Fruit fly (Drosophila melanogaster) whole organism, embryonic: ENCODE data around the gene Osi18.
A peak's percentile ranks its signal among the peaks of the same experiment; 100 is the strongest.

Source experiments
- Awh ChIP-seq: fragments of 200-800 bp; sonication (Bioruptor generic); IDR thresholded peaks from 2 replicates; pipeline ENCODE4, ENCODE4 v1.3.6; 2022; ENCODE audit warnings: missing biosample characterization, missing genetic modification characterization
- CG10959 ChIP-seq: fragments of 200-800 bp; sonication (Bioruptor generic); IDR thresholded peaks from 2 replicates; pipeline ENCODE4 v1.3.6; 2022; ENCODE audit warnings: missing biosample characterization, missing genetic modification characterization
- CG11085 ChIP-seq: fragments of 200-800 bp; sonication (Bioruptor generic); IDR thresholded peaks from 2 replicates; pipeline ENCODE4 v1.3.6; 2022; ENCODE audit warnings: missing biosample characterization, missing genetic modification characterization
- CG11398 ChIP-seq: fragments of 200-800 bp; sonication (Bioruptor generic); optimal IDR thresholded peaks from 2 replicates; lab custom pipeline; 2016; ENCODE audit warnings: missing biosample characterization, missing genetic modification characterization
- CG12391 ChIP-seq: fragments of 200-800 bp; sonication (Bioruptor generic); optimal IDR thresholded peaks from 3 replicates; lab custom pipeline; 2018; ENCODE audit warnings: missing biosample characterization, mild to moderate bottlenecking, missing genetic modification characterization, moderate library complexity
- CG18262 ChIP-seq: fragments of 200-800 bp; optimal IDR thresholded peaks from 3 replicates; lab custom pipeline; 2019; ENCODE audit warnings: missing biosample characterization, mild to moderate bottlenecking, missing genetic modification characterization, moderate library complexity
- CG2678 ChIP-seq: fragments of 200-800 bp; sonication (Bioruptor generic); optimal IDR thresholded peaks from 3 replicates; lab custom pipeline; 2019; ENCODE audit warnings: missing biosample characterization, mild to moderate bottlenecking, missing genetic modification characterization, moderate library complexity
- CG30020 ChIP-seq: fragments of 200-800 bp; optimal IDR thresholded peaks from 2 replicates; lab custom pipeline; 2019; ENCODE audit warnings: missing biosample characterization, mild to moderate bottlenecking, missing genetic modification characterization, moderate library complexity
- CG31365 ChIP-seq: fragments of 200-800 bp; sonication (Bioruptor generic); optimal IDR thresholded peaks from 2 replicates; lab custom pipeline; 2018; ENCODE audit warnings: missing biosample characterization, mild to moderate bottlenecking, missing genetic modification characterization
- CG31441 ChIP-seq: fragments of 200-800 bp; sonication (Bioruptor generic); IDR thresholded peaks from 2 replicates; pipeline ENCODE4 v1.3.6; 2022; ENCODE audit warnings: missing biosample characterization, missing genetic modification characterization
- CG34224 ChIP-seq: fragments of 200-800 bp; sonication (Bioruptor generic); IDR thresholded peaks from 3 replicates; pipeline ENCODE4 v1.3.6; 2022; ENCODE audit warnings: missing biosample characterization, missing genetic modification characterization; ENCODE audit not compliant: partially characterized antibody
- CG3847 ChIP-seq: fragments of 200-800 bp; sonication (Bioruptor generic); IDR thresholded peaks from 2 replicates; pipeline ENCODE4 v1.3.6; 2022; ENCODE audit warnings: missing biosample characterization, missing genetic modification characterization
- CG4328 ChIP-seq: fragments of 200-800 bp; sonication (Bioruptor generic); optimal IDR thresholded peaks from 3 replicates; lab custom pipeline; 2017; ENCODE audit warnings: missing biosample characterization, missing genetic modification reagents, missing genetic modification characterization
- CG8765 ChIP-seq: fragments of 200-800 bp; sonication (Bioruptor generic); IDR thresholded peaks from 2 replicates; pipeline ENCODE4 v1.3.6; 2022; ENCODE audit warnings: missing biosample characterization, missing genetic modification characterization
- CG9437 ChIP-seq: fragments of 200-800 bp; sonication (Bioruptor generic); optimal IDR thresholded peaks from 2 replicates; lab custom pipeline; 2018; ENCODE audit warnings: missing biosample characterization, mild to moderate bottlenecking, missing genetic modification characterization
- CG9817 ChIP-seq: fragments of 200-800 bp; sonication (Bioruptor generic); optimal IDR thresholded peaks from 2 replicates; lab custom pipeline; 2018; ENCODE audit warnings: missing biosample characterization, mild to moderate bottlenecking, missing genetic modification characterization, moderate library complexity
- CkIIα-i1 ChIP-seq: fragments of 200-800 bp; sonication (Bioruptor generic); IDR thresholded peaks from 2 replicates; pipeline ENCODE4 v1.3.6; 2022; ENCODE audit warnings: missing biosample characterization, missing genetic modification characterization
- Dll ChIP-seq: fragments of 200-800 bp; sonication (Bioruptor generic); IDR thresholded peaks from 4 replicates; pipeline ENCODE4 v1.3.6; 2022; ENCODE audit warnings: missing biosample characterization, missing genetic modification characterization; ENCODE audit not compliant: partially characterized antibody
- Doc2 ChIP-seq: fragments of 200-800 bp; sonication (Bioruptor generic); IDR thresholded peaks from 2 replicates; pipeline ENCODE4 v1.3.6; 2022; ENCODE audit warnings: missing biosample characterization, missing genetic modification characterization
- Drgx ChIP-seq: fragments of 200-800 bp; sonication (Bioruptor generic); IDR thresholded peaks from 2 replicates; pipeline ENCODE4 v1.3.6; 2022; ENCODE audit warnings: missing biosample characterization, missing genetic modification characterization
- GATAe ChIP-seq: fragments of 200-800 bp; sonication (Bioruptor generic); conservative IDR thresholded peaks from 2 replicates; pipeline ENCODE4 v1.3.6; 2022; ENCODE audit warnings: missing biosample characterization, missing genetic modification characterization
- Mrtf ChIP-seq: fragments of 200-800 bp; sonication (Bioruptor generic); IDR thresholded peaks from 3 replicates; pipeline ENCODE4 v1.3.6; 2022; ENCODE audit warnings: missing biosample characterization, missing genetic modification characterization
- NC2α ChIP-seq: fragments of 200-800 bp; sonication (Bioruptor generic); optimal IDR thresholded peaks from 2 replicates; lab custom pipeline; 2016; ENCODE audit warnings: missing biosample characterization, missing genetic modification characterization
- Neu2 ChIP-seq: fragments of 200-800 bp; sonication (Bioruptor generic); optimal IDR thresholded peaks from 3 replicates; lab custom pipeline; 2016; ENCODE audit warnings: missing biosample characterization, missing genetic modification characterization, borderline replicate concordance
- Scr ChIP-seq: fragments of 200-800 bp; sonication (Bioruptor generic); IDR thresholded peaks from 2 replicates; pipeline ENCODE4 v1.3.6; 2022; ENCODE audit warnings: missing biosample characterization, missing genetic modification characterization; ENCODE audit not compliant: partially characterized antibody
- Sox102F ChIP-seq: fragments of 200-800 bp; sonication (Bioruptor generic); optimal IDR thresholded peaks from 2 replicates; lab custom pipeline; 2018; ENCODE audit warnings: missing biosample characterization, mild to moderate bottlenecking, missing genetic modification characterization, moderate library complexity
- Spps ChIP-seq: fragments of 200-800 bp; sonication (Bioruptor generic); optimal IDR thresholded peaks from 2 replicates; lab custom pipeline; 2018; ENCODE audit warnings: missing biosample characterization, mild to moderate bottlenecking, missing genetic modification characterization
- Sry-δ ChIP-seq: fragments of 200-800 bp; sonication (Bioruptor generic); optimal IDR thresholded peaks from 2 replicates; lab custom pipeline; 2016; ENCODE audit warnings: missing biosample characterization, missing genetic modification characterization
- Usf ChIP-seq: fragments of 200-800 bp; sonication (Bioruptor generic); optimal IDR thresholded peaks from 2 replicates; lab custom pipeline; 2017; ENCODE audit warnings: missing genotype, missing biosample characterization, missing genetic modification characterization
- ase ChIP-seq: fragments of 200-800 bp; sonication (Bioruptor generic); IDR thresholded peaks from 3 replicates; pipeline ENCODE4 v1.3.6; 2022; ENCODE audit warnings: missing biosample characterization, missing genetic modification characterization
- ash1 ChIP-seq: fragments of 200-800 bp; sonication (Bioruptor generic); optimal IDR thresholded peaks from 2 replicates; lab custom pipeline; 2018; ENCODE audit warnings: missing biosample characterization, mild to moderate bottlenecking, missing genetic modification characterization
- dysf ChIP-seq: fragments of 200-800 bp; sonication (Bioruptor generic); IDR thresholded peaks from 3 replicates; pipeline ENCODE4 v1.3.6; 2022; ENCODE audit warnings: missing biosample characterization, missing genetic modification characterization
- esg ChIP-seq: fragments of 200-800 bp; sonication (Bioruptor generic); conservative IDR thresholded peaks from 2 replicates; pipeline ENCODE4 v1.3.6; 2022; ENCODE audit warnings: missing biosample characterization, missing genetic modification characterization
- exex ChIP-seq: fragments of 200-800 bp; sonication (Bioruptor generic); optimal IDR thresholded peaks from 4 replicates; lab custom pipeline; 2018; ENCODE audit warnings: missing biosample characterization, mild to moderate bottlenecking, missing genetic modification characterization, moderate library complexity
- fu2 ChIP-seq: fragments of 200-800 bp; sonication (Bioruptor generic); optimal IDR thresholded peaks from 2 replicates; lab custom pipeline; 2016; ENCODE audit warnings: missing biosample characterization, missing genetic modification characterization
- gce ChIP-seq: fragments of 200-800 bp; sonication (Bioruptor generic); IDR thresholded peaks from 3 replicates; pipeline ENCODE4 v1.3.6; 2022; ENCODE audit warnings: missing biosample characterization, missing genetic modification characterization
- gcm2 ChIP-seq: fragments of 200-800 bp; sonication (Bioruptor generic); optimal IDR thresholded peaks from 2 replicates; lab custom pipeline; 2016; ENCODE audit warnings: missing biosample characterization, missing genetic modification characterization
- gem ChIP-seq: fragments of 200-800 bp; sonication (Bioruptor generic); optimal IDR thresholded peaks from 2 replicates; lab custom pipeline; 2019; ENCODE audit warnings: missing biosample characterization, mild to moderate bottlenecking, missing genetic modification characterization, moderate library complexity
- grn ChIP-seq: fragments of 200-800 bp; sonication (Bioruptor generic); optimal IDR thresholded peaks from 3 replicates; lab custom pipeline; 2017; ENCODE audit warnings: missing biosample characterization, missing genetic modification characterization
- hb ChIP-seq: fragments of 200-800 bp; sonication (Bioruptor generic); IDR thresholded peaks from 3 replicates; pipeline ENCODE4 v1.3.6; 2022; ENCODE audit warnings: missing biosample characterization, missing genetic modification characterization; ENCODE audit not compliant: partially characterized antibody
- jing ChIP-seq: fragments of 200-800 bp; sonication (Bioruptor generic); optimal IDR thresholded peaks from 2 replicates; lab custom pipeline; 2018; ENCODE audit warnings: missing biosample characterization, mild to moderate bottlenecking, missing genetic modification characterization
- mirr ChIP-seq: fragments of 200-800 bp; sonication (Bioruptor generic); optimal IDR thresholded peaks from 3 replicates; lab custom pipeline; 2018; ENCODE audit warnings: missing biosample characterization, mild to moderate bottlenecking, missing genetic modification characterization
- mld ChIP-seq: fragments of 200-800 bp; sonication (Bioruptor generic); IDR thresholded peaks from 3 replicates; pipeline ENCODE4 v1.3.6; 2022; ENCODE audit warnings: missing biosample characterization, missing genetic modification characterization; ENCODE audit not compliant: partially characterized antibody
- p53 ChIP-seq: fragments of 200-800 bp; sonication (Bioruptor generic); optimal IDR thresholded peaks from 2 replicates; lab custom pipeline; 2016; ENCODE audit warnings: missing biosample characterization, missing genetic modification characterization
- pb ChIP-seq: fragments of 200-800 bp; sonication (Bioruptor generic); optimal IDR thresholded peaks from 3 replicates; lab custom pipeline; 2016; ENCODE audit warnings: missing biosample characterization, missing genetic modification characterization
- pho ChIP-seq: fragments of 200-800 bp; sonication (Bioruptor generic); optimal IDR thresholded peaks from 2 replicates; lab custom pipeline; 2016; ENCODE audit warnings: missing biosample characterization, missing genetic modification characterization
- run ChIP-seq: fragments of 200-800 bp; sonication (Bioruptor generic); optimal IDR thresholded peaks from 3 replicates; lab custom pipeline; 2018; ENCODE audit warnings: missing biosample characterization, mild to moderate bottlenecking, missing genetic modification characterization
- sd ChIP-seq: fragments of 200-800 bp; sonication (Bioruptor generic); optimal IDR thresholded peaks from 3 replicates; lab custom pipeline; 2018; ENCODE audit warnings: missing biosample characterization, mild to moderate bottlenecking, missing genetic modification characterization, moderate library complexity
- ssp ChIP-seq: fragments of 200-800 bp; sonication (Bioruptor generic); IDR thresholded peaks from 2 replicates; pipeline ENCODE4 v1.3.6; 2022; ENCODE audit warnings: missing biosample characterization, missing genetic modification characterization
- stc ChIP-seq: fragments of 200-800 bp; sonication (Bioruptor generic); IDR thresholded peaks from 2 replicates; pipeline ENCODE4 v1.3.6; 2022; ENCODE audit warnings: missing biosample characterization, missing genetic modification characterization
- tll ChIP-seq, 2 experiments: fragments of 200-800 bp in 1 of 2; fragments of >200 bp in 1 of 2; sonication (Bioruptor generic) in 1 of 2; optimal IDR thresholded peaks; 2 replicates each; lab custom pipeline; 2017 to 2019; ENCODE audit warnings: missing biosample characterization in 2 of 2, missing genetic modification characterization in 2 of 2, mild to moderate bottlenecking in 1 of 2, moderate library complexity in 1 of 2
- ttk ChIP-seq: fragments of 200-800 bp; sonication (Bioruptor generic); IDR thresholded peaks from 2 replicates; pipeline ENCODE4 v2.1.2; 2022; ENCODE audit warnings: missing biosample characterization, missing genetic modification characterization

The Osi18 gene

dm6 chr3R:6380129-6380528 is 50.1 kb downstream of the Osi18 start, which contains the start of the genes CG1024 and TfIIFalpha (continued):
- TF ChIP-seq fu2 (GFP tag; lab: Kevin White, UChicago) (no peak), exex (tag; lab: Kevin White, UChicago) (no peak), CG11085 (GFP tag; lab: Robert Waterston, UW) (no peak), Usf (GFP tag; lab: Kevin White, UChicago) (no peak), Spps (tag; lab: Kevin White, UChicago) (no peak), Sry-δ (GFP tag; lab: Kevin White, UChicago) (peak; percentile 86), gce (no peak), CG10959 (GFP tag; lab: Robert Waterston, UW) (no peak), ssp (GFP tag; lab: Robert Waterston, UW) (no peak), gcm2 (GFP tag; lab: Kevin White, UChicago) (no peak), Neu2 (no peak), CG11398 (no peak), gem (tag; lab: Kevin White, UChicago) (no peak), p53 (no peak), Sox102F (no peak), run (no peak), NC2α (GFP tag; lab: Kevin White, UChicago) (no peak), CkIIα-i1 (GFP tag; lab: Robert Waterston, UW) (no peak), ase (GFP tag; lab: Robert Waterston, UW) (no peak), sd (tag; lab: Kevin White, UChicago) (no peak), CG12391 (tag; lab: Kevin White, UChicago) (peak; percentile 36), CG9817 (no peak), CG9437 (GFP tag; lab: Kevin White, UChicago) (no peak), hb (peak; percentile 88), stc (GFP tag; lab: Robert Waterston, UW) (no peak), Dll (GFP tag; lab: Robert Waterston, UW) (peak; percentile 95), CG34224 (peak; percentile 96), esg (GFP tag; lab: Robert Waterston, UW) (no peak), Drgx (GFP tag; lab: Robert Waterston, UW) (no peak), CG3847 (no peak), ttk (GFP tag; lab: Robert Waterston, UW) (no peak), mirr (GFP tag; lab: Kevin White, UChicago) (no peak), Scr (GFP tag; lab: Robert Waterston, UW) (peak; percentile 90), Awh (GFP tag; lab: Robert Waterston, UW) (no peak), pho (GFP tag; lab: Kevin White, UChicago) (no peak), CG2678 (no peak), pb (no peak), CG8765 (no peak), ash1 (GFP tag; lab: Kevin White, UChicago) (no peak), CG30020 (tag; lab: Kevin White, UChicago) (peak; percentile 43), dysf (GFP tag; lab: Robert Waterston, UW) (no peak), GATAe (GFP tag; lab: Robert Waterston, UW) (no peak), Mrtf (GFP tag; lab: Robert Waterston, UW) (no peak), CG18262 (tag; lab: Kevin White, UChicago) (no peak), mld (GFP tag; lab: Robert Waterston, UW) (peak; percentile 87), Doc2 (GFP tag; lab: Robert Waterston, UW) (no peak), jing (GFP tag; lab: Kevin White, UChicago) (no peak), CG31365 (tag; lab: Kevin White, UChicago) (no peak), tll (GFP tag; optimal IDR thresholded peaks at IDR 0.05; lab: Kevin White, UChicago) (no peak), CG31441 (GFP tag; lab: Robert Waterston, UW) (peak; percentile 73), CG4328 (GFP tag; lab: Kevin White, UChicago) (no peak), grn (GFP tag; lab: Kevin White, UChicago) (no peak)
